Worm (Caenorhabditis elegans) whole organism, young adult: ENCODE data around the gene F10E9.12.

ENCODE experiments used
- B0019.2 ChIP-seq: fragments of 200-800 bp; sonication (Bioruptor generic); conservative IDR thresholded peaks from 2 replicates; pipeline ENCODE4 v1.3.6; 2022; ENCODE audit warnings: missing genetic modification reagents, missing genetic modification characterization, missing compliant biosample characterization
- F10E7.11 ChIP-seq: sonication (generic microtip); optimal IDR thresholded peaks from 2 replicates; lab custom pipeline; 2017; ENCODE audit warnings: mild to moderate bottlenecking, missing genetic modification characterization, moderate library complexity, missing compliant biosample characterization
- F57A8.1 ChIP-seq: fragments of 200-800 bp; sonication (Bioruptor generic); optimal IDR thresholded peaks from 2 replicates; lab custom pipeline; 2018; ENCODE audit warnings: mild to moderate bottlenecking, missing genetic modification characterization, moderate library complexity, missing compliant biosample characterization
- F57C9.4 ChIP-seq: sonication (generic microtip); optimal IDR thresholded peaks from 2 replicates; lab custom pipeline; 2017; ENCODE audit warnings: mild to moderate bottlenecking, missing genetic modification characterization, missing compliant biosample characterization
- Y53G8AR.9 ChIP-seq: fragments of 200-800 bp; sonication (Bioruptor generic); conservative IDR thresholded peaks from 2 replicates; pipeline ENCODE4 v1.3.6; 2022; ENCODE audit warnings: missing genetic modification reagents, missing genetic modification characterization, missing compliant biosample characterization
- Y95B8A.8 ChIP-seq: fragments of 200-800 bp; sonication (Bioruptor generic); IDR thresholded peaks from 2 replicates; pipeline ENCODE4 v1.3.6; 2022; ENCODE audit warnings: missing genetic modification reagents, missing genetic modification characterization, missing compliant biosample characterization
- ama-1 ChIP-seq, 3 experiments: fragments of 150-350 bp in 1 of 3; sonication (generic microtip) in 2 of 3; optimal IDR thresholded peaks; 2 replicates each; lab custom pipeline; 2014 to 2018; ENCODE audit warnings: missing biosample characterization in 2 of 3, missing genetic modification characterization in 2 of 3, missing genetic modification reagents in 2 of 3
- ceh-79 ChIP-seq: sonication (generic microtip); optimal IDR thresholded peaks from 2 replicates; lab custom pipeline; 2017; ENCODE audit warnings: mild to moderate bottlenecking, missing genetic modification characterization, missing compliant biosample characterization
- nfyb-1 ChIP-seq: fragments of 200-800 bp; sonication (Bioruptor generic); IDR thresholded peaks from 2 replicates; pipeline ENCODE4 v1.3.6; 2022; ENCODE audit warnings: missing genetic modification reagents, missing genetic modification characterization, missing compliant biosample characterization
- rec-8 ChIP-seq, 2 experiments: sonication (generic microtip); optimal IDR thresholded peaks; 2 replicates each; lab custom pipeline; 2016; ENCODE audit warnings: mild to moderate bottlenecking in 2 of 2, missing genetic modification characterization in 2 of 2, missing genetic modification reagents in 2 of 2, missing genotype in 2 of 2, missing biosample characterization in 1 of 2, missing compliant biosample characterization in 1 of 2, moderate library complexity in 1 of 2
- snpc-4 ChIP-seq, 5 experiments: fragments of 150-350 bp in 1 of 5; sonication (generic microtip) in 4 of 5; optimal IDR thresholded peaks; 2 replicates each; lab custom pipeline; 2014 to 2018; ENCODE audit warnings: missing genetic modification characterization in 5 of 5, missing biosample characterization in 3 of 5, antibody characterized with exemption in 2 of 5, mild to moderate bottlenecking in 2 of 5, missing compliant biosample characterization in 2 of 5, missing genotype in 2 of 5, moderate library complexity in 2 of 5, missing genetic modification reagents in 1 of 5
- somi-1 ChIP-seq: fragments of 200-800 bp; sonication (Bioruptor generic); optimal IDR thresholded peaks from 2 replicates; lab custom pipeline; 2018; ENCODE audit warnings: mild to moderate bottlenecking, missing genetic modification characterization, missing compliant biosample characterization
- unc-62 ChIP-seq: fragments of 150-350 bp; optimal IDR thresholded peaks from 2 replicates; lab custom pipeline; 2014; ENCODE audit warnings: missing biosample characterization, missing genetic modification reagents, missing genetic modification characterization
- zfh-2 ChIP-seq: fragments of 200-800 bp; sonication (Bioruptor generic); conservative IDR thresholded peaks from 2 replicates; pipeline ENCODE4 v1.3.6; 2022; ENCODE audit warnings: missing genetic modification reagents, missing genetic modification characterization, missing compliant biosample characterization

- TF ChIP-seq nfyb-1 (GFP tag; lab: Robert Waterston, UW), result no peak
- no peak for TF ChIP-seq B0019.2 (GFP tag; lab: Robert Waterston, UW)
- peak; percentile 8 for TF ChIP-seq ceh-79 (tag; lab: Kevin White, UChicago)
- TF ChIP-seq Y95B8A.8 (GFP tag; lab: Robert Waterston, UW), result no peak
- no peak for TF ChIP-seq ama-1 (optimal IDR thresholded peaks at IDR 0.05; lab: Kevin White, UChicago)
- no peak for TF ChIP-seq ama-1 (GFP tag; optimal IDR thresholded peaks at IDR 0.05; lab: Kevin White, UChicago)
- no peak for TF ChIP-seq F57C9.4 (tag; lab: Kevin White, UChicago)
- no peak for TF ChIP-seq F57A8.1 (GFP tag; lab: Kevin White, UChicago)
- no peak; the same call in none of the 2 replicates for TF ChIP-seq zfh-2 (GFP tag; lab: Robert Waterston, UW)
- no peak for TF ChIP-seq Y53G8AR.9 (GFP tag; lab: Robert Waterston, UW)
- no peak for TF ChIP-seq snpc-4 (GFP tag; optimal IDR thresholded peaks at IDR 0.05; lab: Kevin White, UChicago)
- TF ChIP-seq snpc-4 (tag; optimal IDR thresholded peaks at IDR 0.05; lab: Kevin White, UChicago), result no peak
- no peak for TF ChIP-seq F10E7.11 (tag; lab: Kevin White, UChicago)
- TF ChIP-seq somi-1 (GFP tag; lab: Kevin White, UChicago), result no peak
- TF ChIP-seq unc-62 (GFP tag; lab: Kevin White, UChicago), result no peak
- TF ChIP-seq rec-8 (tag; optimal IDR thresholded peaks at IDR 0.05; lab: Kevin White, UChicago), result no peak
Measured at ce11 chrIII:8354644-8355461, 30.5 kb downstream of the F10E9.12 start, which contains the start of gene unc-116.
